Fruit fly (Drosophila melanogaster): ENCODE measurements around the gene CG2260.
A peak's percentile ranks its signal among the peaks of the same experiment; 100 is the strongest.

Gene CG2260

DNA sequence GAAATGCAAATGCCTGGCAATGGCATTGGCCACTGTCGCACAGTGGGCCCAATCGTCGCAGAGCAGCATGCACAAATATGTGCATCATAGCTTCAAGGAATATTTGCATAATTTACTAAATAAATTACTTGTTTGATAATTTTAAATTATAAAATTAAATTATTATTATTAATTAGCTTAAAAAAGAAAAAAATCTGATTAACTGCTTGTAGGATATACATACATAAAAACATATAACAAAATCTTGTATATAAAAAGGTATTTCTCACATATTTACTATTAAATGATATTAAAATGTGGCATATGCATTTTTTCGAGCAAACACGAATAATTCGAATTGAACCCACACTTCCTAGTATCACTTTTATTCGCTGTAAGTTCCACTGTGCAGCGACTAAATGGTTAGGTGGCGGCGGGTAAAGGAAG, 4.3 kb upstream of the CG2260 start:
- TF ChIP-seq Hr96 (GFP tag; optimal IDR thresholded peaks at IDR 0.05), result no peak

DNA sequence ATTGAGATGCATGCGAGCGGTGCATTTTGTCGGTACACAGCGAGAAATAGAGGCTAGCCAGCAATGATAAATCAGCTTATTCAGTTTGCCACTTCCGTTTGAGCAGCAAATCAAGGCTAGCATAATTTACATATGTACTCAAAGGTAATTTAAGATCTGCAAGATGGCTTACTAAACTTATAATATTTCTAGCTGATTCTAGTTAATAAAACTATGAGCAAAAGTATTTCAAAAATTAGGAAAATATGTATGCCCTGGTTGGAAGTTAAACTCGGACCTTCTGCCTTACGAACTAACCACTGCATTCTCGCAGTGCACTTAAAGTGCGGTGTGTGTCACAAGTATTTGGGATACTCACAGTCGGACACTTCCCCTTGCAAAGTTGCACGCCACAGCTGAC, 1.9 kb upstream of the CG2260 start:
- TF ChIP-seq toe (GFP tag; optimal IDR thresholded peaks at IDR 0.05) (no peak), ovo (GFP tag; optimal IDR thresholded peaks at IDR 0.05) (no peak), CG7101 (tag; optimal IDR thresholded peaks at IDR 0.05) (no peak), kay (GFP tag; ENCODE audit: borderline replicate concordance) (no peak)

DNA sequence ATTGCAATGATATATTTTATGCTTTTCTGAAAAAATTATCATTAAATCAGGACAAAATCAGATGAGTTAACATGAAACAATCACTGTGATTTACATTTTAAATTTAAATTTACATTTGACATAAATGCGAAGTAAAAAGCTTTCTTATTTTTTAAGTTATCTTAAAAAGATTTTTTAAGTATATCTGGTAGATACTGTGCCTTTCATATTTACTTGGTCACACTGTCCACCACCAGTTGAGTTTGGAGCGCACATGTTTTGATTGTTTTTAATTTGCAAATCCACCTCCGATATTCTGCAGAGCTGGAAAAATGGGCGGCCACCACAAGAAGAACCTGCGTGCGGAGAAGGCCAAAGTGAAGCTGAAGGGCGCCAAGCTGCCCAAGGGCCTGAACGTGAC, 4.1 kb downstream of the CG2260 start, which contains the start of gene CG1575:
Gene CG1575 (plus strand): TSS at position 200 of the 400 bp plus-strand sequence.
- TF ChIP-seq Mnt (GFP tag; optimal IDR thresholded peaks at IDR 0.05) (peak; percentile 84), tj (GFP tag; optimal IDR thresholded peaks at IDR 0.05) (no peak)

DNA sequence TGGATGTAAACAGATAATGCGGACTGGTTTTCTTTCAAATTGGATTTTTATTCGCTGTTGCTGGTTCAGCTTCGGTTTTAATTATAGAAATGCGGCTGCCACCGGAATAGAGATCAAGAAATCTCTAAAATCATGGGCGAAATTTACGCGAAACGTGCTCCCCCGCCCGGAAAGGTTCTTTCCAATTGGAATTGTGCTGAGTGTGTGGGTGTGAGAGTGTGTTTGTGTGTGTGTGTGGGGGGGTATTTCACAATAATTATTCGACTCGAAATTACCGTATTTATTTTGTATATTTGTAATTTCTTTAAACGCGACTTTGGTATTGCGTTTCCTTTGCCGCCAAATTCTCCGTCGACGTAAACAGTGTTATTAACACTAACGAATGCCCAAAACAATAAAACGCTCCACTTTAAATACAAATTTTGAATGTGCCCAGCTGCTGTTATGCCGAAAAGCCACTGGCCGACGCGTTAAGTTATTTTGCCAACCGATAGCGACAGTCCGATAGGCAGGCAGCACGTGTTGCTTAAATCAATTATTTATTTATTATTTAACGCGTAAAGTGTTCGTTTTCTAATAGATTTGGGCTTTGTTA, 5.1 kb downstream of the CG2260 start, which contains the start of gene Gclc:
Gene Gclc (minus strand): TSS at position 431 of the 595 bp plus-strand sequence.
- TF ChIP-seq Clk (GFP tag; optimal IDR thresholded peaks at IDR 0.05), result no peak
- peak; percentile 11 for TF ChIP-seq tj (GFP tag; optimal IDR thresholded peaks at IDR 0.05)
- peak; percentile 21 for TF ChIP-seq CG11617 (GFP tag; optimal IDR thresholded peaks at IDR 0.05)
- TF ChIP-seq pad (GFP tag; optimal IDR thresholded peaks at IDR 0.05), result no peak
- TF ChIP-seq Mnt (GFP tag; optimal IDR thresholded peaks at IDR 0.05), result peak; percentile 96
- TF ChIP-seq cic (GFP tag; optimal IDR thresholded peaks at IDR 0.05), result peak; percentile 21
- no peak for TF ChIP-seq CG1620 (GFP tag; optimal IDR thresholded peaks at IDR 0.05)
- TF ChIP-seq ovo (GFP tag; optimal IDR thresholded peaks at IDR 0.05), result no peak

dm6 chrX:8115343-8115676, 5.6 kb downstream of the CG2260 start:
- TF ChIP-seq CG5204 (GFP tag; optimal IDR thresholded peaks at IDR 0.05) (no peak), Hr96 (GFP tag; optimal IDR thresholded peaks at IDR 0.05) (no peak), Mnt (GFP tag; optimal IDR thresholded peaks at IDR 0.05) (no peak), CG11617 (GFP tag; optimal IDR thresholded peaks at IDR 0.05) (no peak), CG7045 (GFP tag; optimal IDR thresholded peaks at IDR 0.05) (no peak), tj (GFP tag; optimal IDR thresholded peaks at IDR 0.05) (no peak), CG33017 (tag; optimal IDR thresholded peaks at IDR 0.05) (no peak), kay (GFP tag; ENCODE audit: borderline replicate concordance) (no peak), Clk (GFP tag; optimal IDR thresholded peaks at IDR 0.05) (no peak), ovo (GFP tag; optimal IDR thresholded peaks at IDR 0.05) (peak; percentile 2), CG1620 (GFP tag; optimal IDR thresholded peaks at IDR 0.05) (no peak), cnc (optimal IDR thresholded peaks at IDR 0.05) (no peak), pad (GFP tag; optimal IDR thresholded peaks at IDR 0.05) (peak; percentile 37)

- TF ChIP-seq CG11617 (GFP tag; optimal IDR thresholded peaks at IDR 0.05), result peak; percentile 64
- peak; percentile 45 for TF ChIP-seq toe (GFP tag; optimal IDR thresholded peaks at IDR 0.05)
- TF ChIP-seq pad (GFP tag; optimal IDR thresholded peaks at IDR 0.05), result peak; percentile 20
- peak; percentile 46 for TF ChIP-seq Mnt (GFP tag; optimal IDR thresholded peaks at IDR 0.05)
- TF ChIP-seq cic (GFP tag; optimal IDR thresholded peaks at IDR 0.05), result no peak
- TF ChIP-seq CG7101 (tag; optimal IDR thresholded peaks at IDR 0.05), result peak; percentile 80
- TF ChIP-seq CG14711 (tag; optimal IDR thresholded peaks at IDR 0.05), result peak; percentile 62
- peak; percentile 57 for TF ChIP-seq bab1 (GFP tag; optimal IDR thresholded peaks at IDR 0.05)
- no peak for TF ChIP-seq cnc (optimal IDR thresholded peaks at IDR 0.05)
- no peak for TF ChIP-seq Hr96 (GFP tag; optimal IDR thresholded peaks at IDR 0.05)
- TF ChIP-seq CG33017 (tag; optimal IDR thresholded peaks at IDR 0.05), result peak; percentile 62
- peak; percentile 70 for TF ChIP-seq CG5204 (GFP tag; optimal IDR thresholded peaks at IDR 0.05)
- peak; percentile 1 for TF ChIP-seq ovo (GFP tag; optimal IDR thresholded peaks at IDR 0.05)
- peak; percentile 60 for TF ChIP-seq CG7045 (GFP tag; optimal IDR thresholded peaks at IDR 0.05)
- no peak for TF ChIP-seq kay (GFP tag; ENCODE audit: borderline replicate concordance)
- TF ChIP-seq CG1620 (GFP tag; optimal IDR thresholded peaks at IDR 0.05), result peak; percentile 21
- no peak for TF ChIP-seq Crg-1 (GFP tag; optimal IDR thresholded peaks at IDR 0.05)
- peak; percentile 73 for TF ChIP-seq tj (GFP tag; optimal IDR thresholded peaks at IDR 0.05)
- TF ChIP-seq Clk (GFP tag; optimal IDR thresholded peaks at IDR 0.05), result peak; percentile 25
- peak; percentile 62 for TF ChIP-seq CG12768 (GFP tag; optimal IDR thresholded peaks at IDR 0.05)
Observed at dm6 chrX:8114476-8115342, 6.2 kb downstream of the CG2260 start.
